Fruit fly (Drosophila melanogaster) whole organism, embryonic: ENCODE results near the gene CG34301.
A peak's percentile ranks its signal among the peaks of the same experiment; 100 is the strongest.

ENCODE experiments used
- Adf1 ChIP-seq: fragments of 200-800 bp; sonication (Bioruptor generic); IDR thresholded peaks from 2 replicates; pipeline ENCODE4 v1.3.6; 2022; ENCODE audit warnings: missing biosample characterization, missing genetic modification characterization
- Aef1 ChIP-seq: fragments of 200-800 bp; sonication (Bioruptor generic); IDR thresholded peaks from 3 replicates; pipeline ENCODE4 v1.3.6; 2022; ENCODE audit warnings: missing biosample characterization, missing genetic modification characterization
- Asciz ChIP-seq: fragments of 200-800 bp; sonication (Bioruptor generic); optimal IDR thresholded peaks from 2 replicates; lab custom pipeline; 2017; ENCODE audit warnings: missing biosample characterization, mild to moderate bottlenecking, missing genetic modification characterization, missing genetic modification reagents
- B-H1 ChIP-seq: fragments of 200-800 bp; sonication (Bioruptor generic); IDR thresholded peaks from 3 replicates; pipeline ENCODE4 v1.3.6; 2022; ENCODE audit warnings: missing biosample characterization, missing genetic modification characterization
- Blimp-1 ChIP-seq: fragments of 200-800 bp; sonication (Bioruptor generic); optimal IDR thresholded peaks from 3 replicates; lab custom pipeline; 2018; ENCODE audit warnings: missing biosample characterization, missing genetic modification characterization, mild to moderate bottlenecking, moderate library complexity, missing genetic modification reagents
- CG1233 ChIP-seq: fragments of 200-800 bp; sonication (Bioruptor generic); optimal IDR thresholded peaks from 4 replicates; lab custom pipeline; 2018; ENCODE audit warnings: missing biosample characterization, mild to moderate bottlenecking, missing genetic modification characterization
- CG15011 ChIP-seq: fragments of 200-800 bp; sonication (Bioruptor generic); optimal IDR thresholded peaks from 3 replicates; lab custom pipeline; 2018; ENCODE audit warnings: missing biosample characterization, mild to moderate bottlenecking, missing genetic modification characterization
- CG16863 ChIP-seq: fragments of 200-800 bp; sonication (Bioruptor generic); optimal IDR thresholded peaks from 3 replicates; lab custom pipeline; 2016; ENCODE audit warnings: missing biosample characterization, missing genetic modification characterization
- CG17186 ChIP-seq: fragments of 200-800 bp; sonication (Bioruptor generic); optimal IDR thresholded peaks from 3 replicates; lab custom pipeline; 2017; ENCODE audit warnings: missing biosample characterization, missing genetic modification reagents, missing genetic modification characterization
- CG18262 ChIP-seq: fragments of 200-800 bp; optimal IDR thresholded peaks from 3 replicates; lab custom pipeline; 2019; ENCODE audit warnings: missing biosample characterization, mild to moderate bottlenecking, missing genetic modification characterization, moderate library complexity
- CG18764 ChIP-seq: fragments of 200-800 bp; sonication (Bioruptor generic); optimal IDR thresholded peaks from 3 replicates; lab custom pipeline; 2016; ENCODE audit warnings: missing biosample characterization, missing genetic modification characterization
- CG2116 ChIP-seq: fragments of 200-800 bp; sonication (Bioruptor generic); optimal IDR thresholded peaks from 3 replicates; lab custom pipeline; 2018; ENCODE audit warnings: missing biosample characterization, mild to moderate bottlenecking, missing genetic modification characterization
- CG2199 ChIP-seq: fragments of 200-800 bp; sonication (Bioruptor generic); IDR thresholded peaks from 3 replicates; pipeline ENCODE4 v1.3.6; 2022; ENCODE audit warnings: missing biosample characterization, missing genetic modification characterization
- CG30431 ChIP-seq: fragments of 200-800 bp; sonication (Bioruptor generic); optimal IDR thresholded peaks from 2 replicates; lab custom pipeline; 2017; ENCODE audit warnings: missing biosample characterization, missing genetic modification characterization
- CG31441 ChIP-seq: fragments of 200-800 bp; sonication (Bioruptor generic); IDR thresholded peaks from 2 replicates; pipeline ENCODE4 v1.3.6; 2022; ENCODE audit warnings: missing biosample characterization, missing genetic modification characterization
- CG34376 ChIP-seq: fragments of 200-800 bp; sonication (Bioruptor generic); optimal IDR thresholded peaks from 2 replicates; lab custom pipeline; 2018; ENCODE audit warnings: missing biosample characterization, mild to moderate bottlenecking, missing genetic modification characterization
- CG6272 ChIP-seq: fragments of 200-800 bp; sonication (Bioruptor generic); IDR thresholded peaks from 2 replicates; pipeline ENCODE4 v1.3.6; 2022; ENCODE audit warnings: missing biosample characterization, missing genetic modification characterization
- CG6765 ChIP-seq: fragments of 200-800 bp; sonication (Bioruptor generic); optimal IDR thresholded peaks from 3 replicates; lab custom pipeline; 2017; ENCODE audit warnings: missing biosample characterization, mild to moderate bottlenecking, missing genetic modification characterization
- CG7839 ChIP-seq: fragments of 200-800 bp; sonication (Bioruptor generic); optimal IDR thresholded peaks from 3 replicates; lab custom pipeline; 2018; ENCODE audit warnings: missing biosample characterization, mild to moderate bottlenecking, missing genetic modification characterization, moderate library complexity
- CG7987 ChIP-seq: fragments of 200-800 bp; sonication (Bioruptor generic); optimal IDR thresholded peaks from 2 replicates; lab custom pipeline; 2018; ENCODE audit warnings: missing biosample characterization, mild to moderate bottlenecking, missing genetic modification characterization, moderate library complexity
- CG9932 ChIP-seq: fragments of 200-800 bp; sonication (Bioruptor generic); IDR thresholded peaks from 2 replicates; pipeline ENCODE4 v1.3.6; 2022; ENCODE audit warnings: missing biosample characterization, missing genetic modification characterization
- Elba2 ChIP-seq: fragments of 200-800 bp; sonication (Bioruptor generic); optimal IDR thresholded peaks from 3 replicates; lab custom pipeline; 2016; ENCODE audit warnings: missing biosample characterization, missing genetic modification characterization
- H2.0 ChIP-seq: fragments of 200-800 bp; sonication (Bioruptor generic); IDR thresholded peaks from 2 replicates; pipeline ENCODE4 v1.3.6; 2022; ENCODE audit warnings: missing biosample characterization, missing genetic modification characterization
- Hr78 ChIP-seq, 2 experiments: fragments of 200-800 bp in 1 of 2; fragments of >200 bp in 1 of 2; sonication (Bioruptor generic) in 1 of 2; optimal IDR thresholded peaks; 2 replicates each; lab custom pipeline; 2017 to 2019; ENCODE audit warnings: missing biosample characterization in 2 of 2, missing genetic modification characterization in 2 of 2, mild to moderate bottlenecking in 1 of 2, moderate library complexity in 1 of 2
- Hsf ChIP-seq: fragments of 200-800 bp; sonication (Bioruptor generic); optimal IDR thresholded peaks from 3 replicates; lab custom pipeline; 2016; ENCODE audit warnings: missing biosample characterization, missing genetic modification characterization
- Lim3 ChIP-seq: fragments of 200-800 bp; sonication (Bioruptor generic); IDR thresholded peaks from 2 replicates; pipeline ENCODE4 v1.3.6; 2022; ENCODE audit warnings: missing biosample characterization, missing genetic modification characterization
- MTF-1 ChIP-seq: fragments of 200-800 bp; sonication (Bioruptor generic); optimal IDR thresholded peaks from 2 replicates; lab custom pipeline; 2018; ENCODE audit warnings: missing biosample characterization, mild to moderate bottlenecking, missing genetic modification characterization, borderline replicate concordance
- Med ChIP-seq: fragments of 200-800 bp; sonication (Bioruptor generic); peaks from one replicate; lab custom pipeline; 2016; ENCODE audit warnings: missing biosample characterization, missing genetic modification characterization, mild to moderate bottlenecking, inconsistent platforms, moderate library complexity
- Poxn ChIP-seq: fragments of 200-800 bp; sonication (Bioruptor generic); IDR thresholded peaks from 2 replicates; pipeline ENCODE4 v1.3.6; 2022; ENCODE audit warnings: missing biosample characterization, missing genetic modification characterization
- Side ChIP-seq: fragments of 200-800 bp; sonication (Bioruptor generic); optimal IDR thresholded peaks from 2 replicates; lab custom pipeline; 2016; ENCODE audit warnings: missing biosample characterization, missing genetic modification characterization
- Spps ChIP-seq: fragments of 200-800 bp; sonication (Bioruptor generic); optimal IDR thresholded peaks from 2 replicates; lab custom pipeline; 2018; ENCODE audit warnings: missing biosample characterization, mild to moderate bottlenecking, missing genetic modification characterization
- ac ChIP-seq: fragments of 200-800 bp; sonication (Bioruptor generic); optimal IDR thresholded peaks from 3 replicates; lab custom pipeline; 2017; ENCODE audit warnings: missing biosample characterization, mild to moderate bottlenecking, missing genetic modification characterization
- btn ChIP-seq: fragments of 200-800 bp; sonication (Bioruptor generic); optimal IDR thresholded peaks from 2 replicates; lab custom pipeline; 2016; ENCODE audit warnings: missing biosample characterization, missing genetic modification characterization
- chif ChIP-seq, 2 experiments: fragments of 200-800 bp; sonication (Bioruptor generic); optimal IDR thresholded peaks; 3 replicates each; lab custom pipeline; 2016; ENCODE audit warnings: missing biosample characterization in 2 of 2, missing genetic modification characterization in 2 of 2
- dmrt99B ChIP-seq: fragments of 200-800 bp; sonication (Bioruptor generic); optimal IDR thresholded peaks from 2 replicates; lab custom pipeline; 2018; ENCODE audit warnings: missing biosample characterization, mild to moderate bottlenecking, missing genetic modification characterization, moderate library complexity
- fd96Cb ChIP-seq: fragments of 200-800 bp; sonication (Bioruptor generic); optimal IDR thresholded peaks from 2 replicates; lab custom pipeline; 2018; ENCODE audit warnings: missing biosample characterization, mild to moderate bottlenecking, missing genetic modification characterization, moderate library complexity
- gcm ChIP-seq: fragments of 200-800 bp; sonication (Bioruptor generic); optimal IDR thresholded peaks from 2 replicates; lab custom pipeline; 2019; ENCODE audit warnings: missing biosample characterization, mild to moderate bottlenecking, missing genetic modification characterization, moderate library complexity
- ham ChIP-seq: fragments of 200-800 bp; sonication (Bioruptor generic); IDR thresholded peaks from 2 replicates; pipeline ENCODE4 v1.3.6; 2022; ENCODE audit warnings: missing biosample characterization, missing genetic modification characterization
- hbn ChIP-seq: fragments of 200-800 bp; sonication (Bioruptor generic); IDR thresholded peaks from 2 replicates; pipeline ENCODE4 v1.3.6; 2022; ENCODE audit warnings: missing biosample characterization, missing genetic modification characterization; ENCODE audit not compliant: partially characterized antibody
- hth ChIP-seq: fragments of >200 bp; optimal IDR thresholded peaks from 2 replicates; lab custom pipeline; 2017; ENCODE audit warnings: inconsistent platforms
- insv ChIP-seq, 2 experiments: fragments of 200-800 bp; sonication (Bioruptor generic); optimal IDR thresholded peaks; 3 replicates each; lab custom pipeline; 2016 to 2018; ENCODE audit warnings: missing biosample characterization in 2 of 2, missing genetic modification characterization in 2 of 2
- jumu ChIP-seq: fragments of 200-800 bp; sonication (Bioruptor generic); optimal IDR thresholded peaks from 3 replicates; lab custom pipeline; 2016; ENCODE audit warnings: missing biosample characterization, missing genetic modification characterization
- kni ChIP-seq: fragments of 200-800 bp; sonication (Bioruptor generic); optimal IDR thresholded peaks from 3 replicates; lab custom pipeline; 2017; ENCODE audit warnings: mild to moderate bottlenecking, missing biosample characterization, missing genetic modification reagents, missing genetic modification characterization
- lilli ChIP-seq: fragments of 200-800 bp; sonication (Bioruptor generic); optimal IDR thresholded peaks from 3 replicates; lab custom pipeline; 2016; ENCODE audit warnings: missing biosample characterization, missing genetic modification characterization
- nmo ChIP-seq: fragments of 200-800 bp; sonication (Bioruptor generic); optimal IDR thresholded peaks from 2 replicates; lab custom pipeline; 2018; ENCODE audit warnings: missing biosample characterization, mild to moderate bottlenecking, missing genetic modification characterization, moderate library complexity
- nom ChIP-seq: fragments of 200-800 bp; sonication (Bioruptor generic); optimal IDR thresholded peaks from 2 replicates; lab custom pipeline; 2017; ENCODE audit warnings: missing biosample characterization, missing genetic modification characterization, mild to moderate bottlenecking, moderate library complexity, missing genetic modification reagents
- p53 ChIP-seq: fragments of 200-800 bp; sonication (Bioruptor generic); optimal IDR thresholded peaks from 2 replicates; lab custom pipeline; 2016; ENCODE audit warnings: missing biosample characterization, missing genetic modification characterization
- peb ChIP-seq: fragments of 200-800 bp; sonication (Bioruptor generic); IDR thresholded peaks from 2 replicates; pipeline ENCODE4 v1.3.6; 2022; ENCODE audit warnings: missing biosample characterization, missing genetic modification characterization
- shn ChIP-seq: fragments of 200-800 bp; sonication (Bioruptor generic); optimal IDR thresholded peaks from 3 replicates; lab custom pipeline; 2016; ENCODE audit warnings: missing biosample characterization, missing genetic modification characterization
- trh ChIP-seq: fragments of 200-800 bp; sonication (Bioruptor generic); optimal IDR thresholded peaks from 2 replicates; lab custom pipeline; 2016; ENCODE audit warnings: missing biosample characterization, missing genetic modification characterization

The CG34301 gene

DNA sequence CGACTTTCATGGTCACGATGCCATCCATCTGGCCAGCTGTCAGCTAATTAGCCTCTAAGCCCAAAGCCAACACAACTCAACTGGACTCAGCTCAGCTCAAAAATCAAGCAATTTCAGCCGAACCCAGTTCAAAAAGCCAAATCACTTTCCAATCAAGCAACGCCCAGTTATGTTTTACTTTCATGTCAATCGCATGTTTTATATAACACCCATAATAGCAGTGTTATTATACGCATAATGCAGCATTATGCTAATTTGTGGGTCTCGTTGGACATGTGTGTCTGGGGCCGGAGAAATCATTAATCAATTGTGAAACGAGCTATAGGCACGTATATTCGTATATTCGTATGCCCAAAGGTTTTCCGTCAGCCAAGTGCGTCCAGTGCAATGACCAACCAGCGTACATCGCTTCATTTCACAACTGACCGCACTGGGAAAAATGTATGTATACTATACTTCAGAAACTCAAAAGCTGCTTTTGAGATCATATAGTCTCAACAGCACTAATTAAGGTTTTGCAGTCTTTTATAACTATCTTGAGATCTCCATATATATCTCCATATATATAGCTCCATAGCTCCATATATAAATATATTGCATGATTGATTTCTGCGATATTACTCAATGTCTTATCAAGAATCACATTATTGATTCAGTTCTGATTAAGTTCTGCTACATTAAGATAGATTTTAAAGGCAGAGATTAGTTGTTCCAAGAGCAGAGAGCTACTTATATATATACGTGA, 14.5 kb downstream of the CG34301 start (continued):
- TF ChIP-seq btn (GFP tag; lab: Kevin White, UChicago) (no peak), CG17186 (GFP tag; lab: Kevin White, UChicago) (no peak), chif (GFP tag; optimal IDR thresholded peaks at IDR 0.05; lab: Kevin White, UChicago) (no peak), fd96Cb (tag; lab: Kevin White, UChicago) (peak; percentile 23), CG18262 (tag; lab: Kevin White, UChicago) (peak; percentile 25), CG7839 (tag; lab: Kevin White, UChicago) (no peak), Spps (tag; lab: Kevin White, UChicago) (no peak), lilli (GFP tag; lab: Kevin White, UChicago) (no peak), Blimp-1 (GFP tag; lab: Kevin White, UChicago) (peak; percentile 64), CG18764 (GFP tag; lab: Kevin White, UChicago) (no peak), CG30431 (GFP tag; lab: Kevin White, UChicago) (no peak), gcm (GFP tag; lab: Kevin White, UChicago) (no peak), ham (no peak), ac (GFP tag; lab: Kevin White, UChicago) (no peak), Side (GFP tag; lab: Kevin White, UChicago) (no peak), CG6272 (GFP tag; lab: Robert Waterston, UW) (no peak), nom (no peak), Elba2 (GFP tag; lab: Kevin White, UChicago) (no peak), p53 (GFP tag; lab: Kevin White, UChicago) (no peak), Hr78 (GFP tag; optimal IDR thresholded peaks at IDR 0.05; lab: Kevin White, UChicago) (no peak), shn (GFP tag; lab: Kevin White, UChicago) (no peak), kni (GFP tag; lab: Kevin White, UChicago) (peak; percentile 1), CG2116 (GFP tag; lab: Kevin White, UChicago) (no peak), MTF-1 (GFP tag; lab: Kevin White, UChicago) (no peak), trh (GFP tag; lab: Kevin White, UChicago) (no peak), CG15011 (GFP tag; lab: Kevin White, UChicago) (no peak), CG34376 (GFP tag; lab: Kevin White, UChicago) (no peak), nmo (GFP tag; lab: Kevin White, UChicago) (peak; percentile 29), CG1233 (GFP tag; lab: Kevin White, UChicago) (no peak), Poxn (GFP tag; lab: Robert Waterston, UW) (no peak), Asciz (GFP tag; lab: Kevin White, UChicago) (peak; percentile 9), CG9932 (GFP tag; lab: Robert Waterston, UW) (no peak), CG6765 (GFP tag; lab: Kevin White, UChicago) (no peak), Lim3 (GFP tag; lab: Robert Waterston, UW) (no peak), Hsf (no peak), B-H1 (GFP tag; lab: Robert Waterston, UW) (no peak), hth (lab: Kevin White, UChicago) (no peak), hbn (GFP tag; lab: Robert Waterston, UW) (no peak), CG2199 (no peak), jumu (no peak), Aef1 (GFP tag; lab: Robert Waterston, UW) (no peak), Med (GFP tag; lab: Kevin White, UChicago) (peak; percentile 49), H2.0 (no peak), CG31441 (peak; percentile 52; the same call in 1 of the 2 replicates), CG7987 (no peak), insv (GFP tag; optimal IDR thresholded peaks at IDR 0.05; lab: Kevin White, UChicago) (no peak), dmrt99B (tag; lab: Kevin White, UChicago) (peak; percentile 30), CG16863 (GFP tag; lab: Kevin White, UChicago) (no peak), peb (GFP tag; lab: Robert Waterston, UW) (no peak), Adf1 (GFP tag; lab: Robert Waterston, UW) (no peak)
